Worm (Caenorhabditis elegans) whole organism, L1 larva: ENCODE data around the gene nhr-242.

Experiments
- nhr-76 ChIP-seq: sonication (generic microtip); optimal IDR thresholded peaks from 2 replicates; lab custom pipeline; 2017; ENCODE audit warnings: missing biosample characterization, missing genetic modification characterization
- unc-62 ChIP-seq: fragments of 150-350 bp; optimal IDR thresholded peaks from 2 replicates; lab custom pipeline; 2014; ENCODE audit warnings: missing biosample characterization, missing genetic modification reagents, missing genetic modification characterization

DNA sequence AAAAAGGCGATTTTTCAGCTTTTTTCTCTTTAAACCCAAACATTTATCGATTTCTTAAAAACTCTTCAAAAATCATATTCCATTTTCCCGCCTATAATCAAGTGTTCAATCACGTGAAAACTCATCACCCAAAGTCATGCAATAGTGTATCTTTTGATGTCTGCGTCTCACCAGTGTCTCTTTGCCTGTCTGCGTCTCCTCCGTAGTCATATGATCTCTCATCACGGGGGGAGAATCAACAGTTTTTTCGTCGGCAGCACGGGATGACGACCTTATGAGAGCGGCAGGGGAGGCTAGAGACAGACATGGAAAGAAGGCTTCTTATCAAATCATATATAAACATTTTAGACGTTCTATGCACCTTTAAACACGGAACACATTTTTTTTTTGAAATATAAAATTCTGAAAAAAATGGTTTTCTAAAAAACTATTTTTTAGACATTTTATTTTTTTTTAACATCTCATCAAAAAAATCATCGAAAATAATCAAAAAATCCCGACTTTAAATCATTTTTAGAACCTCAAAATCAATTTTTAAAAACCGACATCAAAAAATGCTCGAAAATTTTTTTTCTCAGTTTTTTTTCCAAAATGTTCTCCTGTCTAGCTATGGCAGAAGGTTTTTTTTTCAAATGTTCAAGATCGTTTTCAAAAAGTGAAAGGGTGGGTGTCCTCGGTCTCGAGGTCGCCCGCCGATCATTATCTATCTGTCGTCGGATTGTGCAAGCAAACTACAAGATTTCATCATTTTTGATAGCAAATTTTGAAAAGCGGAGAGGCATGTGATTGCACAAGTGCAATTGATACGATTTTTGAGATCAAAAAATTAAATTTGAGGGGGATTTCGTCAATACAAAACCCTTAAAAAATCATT lies 20.8 kb upstream of the nhr-242 start:
- TF ChIP-seq nhr-76 (tag; lab: Kevin White, UChicago), result peak; percentile 39
- TF ChIP-seq unc-62 (GFP tag; lab: Kevin White, UChicago), result no peak
